Fruit fly (Drosophila melanogaster): ENCODE results near the gene CG31077.

DNA sequence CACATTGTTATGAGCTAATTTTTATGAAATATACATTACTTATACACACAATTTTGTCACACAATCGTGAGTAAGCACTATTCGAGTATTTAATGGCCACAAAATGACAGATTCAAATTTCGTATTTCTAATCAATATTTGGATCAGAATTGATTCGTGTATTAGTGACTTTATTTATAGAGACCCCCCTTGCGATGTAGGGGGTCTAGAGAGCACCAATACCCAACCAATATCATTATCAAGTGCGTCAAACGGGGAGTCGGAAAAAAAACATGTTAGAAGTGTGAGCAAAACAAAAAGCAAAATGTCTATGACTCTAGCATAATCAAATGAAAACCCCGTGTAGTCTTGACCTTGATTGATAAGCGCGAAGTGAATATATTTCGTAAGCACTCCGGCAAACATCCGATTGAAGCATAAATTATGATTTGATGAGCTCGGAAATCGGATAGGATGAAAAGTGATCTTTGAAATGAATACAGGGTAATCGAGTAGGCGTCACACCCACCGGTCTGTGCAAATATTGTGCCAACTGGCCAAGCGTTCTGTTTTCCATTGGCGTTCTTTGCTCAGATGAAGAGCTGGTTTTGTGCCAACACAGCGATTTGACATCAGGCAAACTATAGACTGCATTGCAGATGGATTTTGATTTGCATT, 47.2 kb upstream of the CG31077 start:
- no peak for TF ChIP-seq Sin3A (optimal IDR thresholded peaks at IDR 0.05)
- no peak for TF ChIP-seq insv (optimal IDR thresholded peaks at IDR 0.05)
- no peak for TF ChIP-seq h (optimal IDR thresholded peaks at IDR 0.05)
- TF ChIP-seq psq (optimal IDR thresholded peaks at IDR 0.05) = no peak
- no peak for TF ChIP-seq ttk (optimal IDR thresholded peaks at IDR 0.05)
